Worm (Caenorhabditis elegans) whole organism, L4 larva: Measurements from ENCODE around the gene Y53F4B.11.

Source experiments
- F26F4.8 ChIP-seq: fragments of 200-800 bp; sonication (Bioruptor generic); conservative IDR thresholded peaks from 2 replicates; pipeline ENCODE4 v1.3.6; 2022; ENCODE audit warnings: missing genetic modification characterization, missing compliant biosample characterization
- F37D6.2 ChIP-seq: sonication (generic microtip); optimal IDR thresholded peaks from 2 replicates; lab custom pipeline; 2016; ENCODE audit warnings: mild to moderate bottlenecking, missing genetic modification characterization, missing compliant biosample characterization
- F49E8.2 ChIP-seq: sonication (generic microtip); optimal IDR thresholded peaks from 2 replicates; lab custom pipeline; 2016; ENCODE audit warnings: missing compliant biosample characterization, mild to moderate bottlenecking, missing genetic modification characterization, borderline replicate concordance
- R02D3.7 ChIP-seq: fragments of 150-350 bp; sonication (generic microtip); optimal IDR thresholded peaks from 3 replicates; lab custom pipeline; 2014; ENCODE audit warnings: missing biosample characterization, missing genetic modification characterization
- T20F7.1 ChIP-seq: fragments of 200-800 bp; sonication (Bioruptor generic); optimal IDR thresholded peaks from 2 replicates; lab custom pipeline; 2018; ENCODE audit warnings: mild to moderate bottlenecking, missing genetic modification characterization, missing compliant biosample characterization
- Y75B8A.6 ChIP-seq: fragments of 200-800 bp; sonication (Bioruptor generic); IDR thresholded peaks from 2 replicates; pipeline ENCODE4 v1.3.6; 2022; ENCODE audit warnings: missing genetic modification reagents, missing genetic modification characterization, missing compliant biosample characterization
- aly-2 ChIP-seq: sonication (generic microtip); optimal IDR thresholded peaks from 2 replicates; lab custom pipeline; 2018; ENCODE audit warnings: missing biosample characterization, missing genetic modification characterization
- ama-1 ChIP-seq: fragments of 150-350 bp; optimal IDR thresholded peaks from 2 replicates; lab custom pipeline; 2014; ENCODE audit warnings: inconsistent platforms, mixed read lengths
- attf-4 ChIP-seq: sonication (generic microtip); optimal IDR thresholded peaks from 3 replicates; lab custom pipeline; 2017; ENCODE audit warnings: missing biosample characterization, missing genetic modification characterization
- ceh-20 ChIP-seq: fragments of 200-800 bp; sonication (Bioruptor generic); IDR thresholded peaks from 2 replicates; pipeline ENCODE4 v1.3.6; 2022; ENCODE audit warnings: missing genetic modification reagents, missing genetic modification characterization, missing compliant biosample characterization
- ceh-28 ChIP-seq: fragments of 150-350 bp; optimal IDR thresholded peaks from 2 replicates; lab custom pipeline; 2014; ENCODE audit warnings: missing biosample characterization, missing genetic modification reagents, missing genetic modification characterization
- ceh-32 ChIP-seq: sonication (generic microtip); optimal IDR thresholded peaks from 2 replicates; lab custom pipeline; 2016; ENCODE audit warnings: mild to moderate bottlenecking, missing genetic modification characterization, missing compliant biosample characterization; ENCODE audit not compliant: poor library complexity
- ceh-44 ChIP-seq: fragments of 200-800 bp; sonication (Bioruptor generic); IDR thresholded peaks from 2 replicates; pipeline ENCODE4 v1.3.6; 2022; ENCODE audit warnings: missing genetic modification reagents, missing genetic modification characterization, missing compliant biosample characterization
- ceh-62 ChIP-seq: sonication (generic microtip); optimal IDR thresholded peaks from 2 replicates; lab custom pipeline; 2017; ENCODE audit warnings: missing biosample characterization, missing genetic modification characterization
- ceh-82 ChIP-seq: sonication (generic microtip); optimal IDR thresholded peaks from 2 replicates; lab custom pipeline; 2017; ENCODE audit warnings: missing biosample characterization, missing genetic modification characterization
- ces-1 ChIP-seq: fragments of 150-350 bp; sonication (generic microtip); optimal IDR thresholded peaks from 4 replicates; lab custom pipeline; 2014; ENCODE audit warnings: missing biosample characterization, missing genetic modification reagents, missing genetic modification characterization
- dmd-6 ChIP-seq: fragments of 200-800 bp; sonication (Bioruptor generic); IDR thresholded peaks from 2 replicates; pipeline ENCODE4 v1.3.6; 2022; ENCODE audit warnings: missing genetic modification reagents, missing genetic modification characterization, missing compliant biosample characterization
- dmd-8 ChIP-seq: fragments of 200-800 bp; sonication (Bioruptor generic); IDR thresholded peaks from 2 replicates; pipeline ENCODE4 v1.3.6; 2022; ENCODE audit warnings: missing genetic modification characterization, missing compliant biosample characterization
- dpl-1 ChIP-seq: fragments of 150-350 bp; optimal IDR thresholded peaks from 2 replicates; lab custom pipeline; 2014; ENCODE audit warnings: missing biosample characterization, missing genetic modification reagents, missing genetic modification characterization
- dve-1 ChIP-seq: sonication (generic microtip); optimal IDR thresholded peaks from 2 replicates; lab custom pipeline; 2017; ENCODE audit warnings: antibody characterized with exemption, mild to moderate bottlenecking, missing genetic modification characterization, missing compliant biosample characterization; ENCODE audit not compliant: insufficient read depth
- hlh-11 ChIP-seq: fragments of 200-800 bp; sonication (Bioruptor generic); optimal IDR thresholded peaks from 2 replicates; lab custom pipeline; 2018; ENCODE audit warnings: mild to moderate bottlenecking, missing genetic modification characterization, missing compliant biosample characterization
- hmg-1.1 ChIP-seq: fragments of 200-800 bp; sonication (Bioruptor generic); IDR thresholded peaks from 2 replicates; pipeline ENCODE4 v1.3.6; 2022; ENCODE audit warnings: missing genetic modification reagents, missing genetic modification characterization, missing compliant biosample characterization
- lin-38 ChIP-seq: fragments of 200-800 bp; sonication (Bioruptor generic); IDR thresholded peaks from 2 replicates; pipeline ENCODE4 v1.3.6; 2022; ENCODE audit warnings: missing genetic modification reagents, missing genetic modification characterization, missing compliant biosample characterization
- lin-39 ChIP-seq: fragments of 150-350 bp; optimal IDR thresholded peaks from 2 replicates; lab custom pipeline; 2014; ENCODE audit warnings: missing biosample characterization, missing genetic modification reagents, missing genetic modification characterization
- lsy-2 ChIP-seq, 2 experiments: fragments of 150-350 bp in 1 of 2; sonication (generic microtip) in 1 of 2; optimal IDR thresholded peaks; 2 replicates each; lab custom pipeline; 2014 to 2017; ENCODE audit warnings: missing biosample characterization in 2 of 2, missing genetic modification characterization in 2 of 2
- madf-5 ChIP-seq, 2 experiments: fragments of 200-800 bp; sonication (Bioruptor generic); IDR thresholded peaks; 2 replicates each; pipeline ENCODE4 v1.3.6; 2022; ENCODE audit warnings: missing compliant biosample characterization in 2 of 2, missing genetic modification characterization in 2 of 2
- madf-9 ChIP-seq: fragments of 200-800 bp; sonication (Bioruptor generic); conservative IDR thresholded peaks from 2 replicates; pipeline ENCODE4 v1.3.6; 2022; ENCODE audit warnings: missing genetic modification reagents, missing genetic modification characterization, missing compliant biosample characterization
- mdl-1 ChIP-seq, 2 experiments: fragments of 150-350 bp in 1 of 2; sonication (generic microtip) in 1 of 2; optimal IDR thresholded peaks; 2 replicates each; lab custom pipeline; 2014 to 2017; ENCODE audit warnings: missing biosample characterization in 2 of 2, missing genetic modification characterization in 2 of 2
- mes-2 ChIP-seq: sonication (generic microtip); optimal IDR thresholded peaks from 2 replicates; lab custom pipeline; 2016; ENCODE audit warnings: missing genotype, mild to moderate bottlenecking, missing genetic modification characterization, missing compliant biosample characterization; ENCODE audit not compliant: poor library complexity, severe bottlenecking
- nhr-10 ChIP-seq: fragments of 150-350 bp; optimal IDR thresholded peaks from 2 replicates; lab custom pipeline; 2014; ENCODE audit warnings: missing biosample characterization, missing genetic modification characterization
- nhr-237 ChIP-seq: sonication (generic microtip); optimal IDR thresholded peaks from 2 replicates; lab custom pipeline; 2017; ENCODE audit warnings: missing biosample characterization, missing genetic modification characterization
- nhr-25 ChIP-seq: sonication (generic microtip); optimal IDR thresholded peaks from 2 replicates; lab custom pipeline; 2017; ENCODE audit warnings: missing genetic modification characterization, mild to moderate bottlenecking, missing compliant biosample characterization, antibody characterized with exemption, moderate library complexity, borderline replicate concordance; ENCODE audit not compliant: insufficient read depth
- nhr-28 ChIP-seq: fragments of 150-350 bp; optimal IDR thresholded peaks from 2 replicates; lab custom pipeline; 2014; ENCODE audit warnings: missing biosample characterization, missing genetic modification characterization
- nhr-41 ChIP-seq: fragments of 200-800 bp; sonication (Bioruptor generic); IDR thresholded peaks from 2 replicates; pipeline ENCODE4 v1.3.6; 2022; ENCODE audit warnings: missing genetic modification reagents, missing genetic modification characterization, missing compliant biosample characterization
- nhr-48 ChIP-seq: sonication (generic microtip); optimal IDR thresholded peaks from 2 replicates; lab custom pipeline; 2016; ENCODE audit warnings: mild to moderate bottlenecking, missing genetic modification characterization, missing compliant biosample characterization
- nhr-6 ChIP-seq: fragments of 150-350 bp; optimal IDR thresholded peaks from 2 replicates; lab custom pipeline; 2014; ENCODE audit warnings: missing biosample characterization, missing genetic modification characterization
- nhr-77 ChIP-seq: fragments of 150-350 bp; optimal IDR thresholded peaks from 2 replicates; lab custom pipeline; 2014; ENCODE audit warnings: missing biosample characterization, missing genetic modification characterization
- pha-4 ChIP-seq, 2 experiments: fragments of 150-350 bp in 1 of 2; fragments of 200-800 bp in 1 of 2; sonication (Bioruptor generic) in 1 of 2; IDR thresholded peaks in 1 of 2; optimal IDR thresholded peaks in 1 of 2; 2 replicates each; pipeline versions ENCODE4 v1.3.6 to Lab custom; 2014 to 2022; ENCODE audit warnings: missing genetic modification characterization in 2 of 2, missing genetic modification reagents in 2 of 2, missing biosample characterization in 1 of 2, missing compliant biosample characterization in 1 of 2
- pqm-1 ChIP-seq: sonication (generic microtip); optimal IDR thresholded peaks from 2 replicates; lab custom pipeline; 2017; ENCODE audit warnings: missing biosample characterization, missing genetic modification characterization
- snpc-4 ChIP-seq: fragments of 150-350 bp; optimal IDR thresholded peaks from 2 replicates; lab custom pipeline; 2014; ENCODE audit warnings: missing biosample characterization, missing genetic modification characterization
- tag-97 ChIP-seq: fragments of 200-800 bp; sonication (Bioruptor generic); IDR thresholded peaks from 2 replicates; pipeline ENCODE4 v1.3.6; 2022; ENCODE audit warnings: missing genetic modification characterization, missing compliant biosample characterization
- tra-1 ChIP-seq: fragments of 200-800 bp; sonication (Bioruptor generic); IDR thresholded peaks from 2 replicates; pipeline ENCODE4 v1.3.6; 2022; ENCODE audit warnings: missing genetic modification reagents, missing genetic modification characterization, missing compliant biosample characterization
- unc-130 ChIP-seq: sonication (generic microtip); optimal IDR thresholded peaks from 2 replicates; lab custom pipeline; 2016; ENCODE audit warnings: missing genetic modification reagents, missing genetic modification characterization, missing compliant biosample characterization
- unc-39 ChIP-seq: sonication (generic microtip); optimal IDR thresholded peaks from 2 replicates; lab custom pipeline; 2017; ENCODE audit warnings: missing biosample characterization, missing genetic modification characterization
- vab-7 ChIP-seq: fragments of 200-800 bp; sonication (Bioruptor generic); IDR thresholded peaks from 2 replicates; pipeline ENCODE4 v1.3.6; 2022; ENCODE audit warnings: missing genetic modification reagents, missing genetic modification characterization, missing compliant biosample characterization
- zag-1 ChIP-seq: fragments of 150-350 bp; optimal IDR thresholded peaks from 2 replicates; lab custom pipeline; 2014; ENCODE audit warnings: missing biosample characterization, missing genetic modification characterization
- zip-11 ChIP-seq: fragments of 200-800 bp; sonication (Bioruptor generic); IDR thresholded peaks from 2 replicates; pipeline ENCODE4 v1.3.6; 2022; ENCODE audit warnings: missing genetic modification characterization, missing compliant biosample characterization
- zip-2 ChIP-seq: fragments of 150-350 bp; optimal IDR thresholded peaks from 2 replicates; lab custom pipeline; 2014; ENCODE audit warnings: missing biosample characterization, missing genetic modification characterization
- ztf-11 ChIP-seq: fragments of 150-350 bp; optimal IDR thresholded peaks from 2 replicates; lab custom pipeline; 2014; ENCODE audit warnings: missing biosample characterization, missing genetic modification characterization

The Y53F4B.11 gene

DNA sequence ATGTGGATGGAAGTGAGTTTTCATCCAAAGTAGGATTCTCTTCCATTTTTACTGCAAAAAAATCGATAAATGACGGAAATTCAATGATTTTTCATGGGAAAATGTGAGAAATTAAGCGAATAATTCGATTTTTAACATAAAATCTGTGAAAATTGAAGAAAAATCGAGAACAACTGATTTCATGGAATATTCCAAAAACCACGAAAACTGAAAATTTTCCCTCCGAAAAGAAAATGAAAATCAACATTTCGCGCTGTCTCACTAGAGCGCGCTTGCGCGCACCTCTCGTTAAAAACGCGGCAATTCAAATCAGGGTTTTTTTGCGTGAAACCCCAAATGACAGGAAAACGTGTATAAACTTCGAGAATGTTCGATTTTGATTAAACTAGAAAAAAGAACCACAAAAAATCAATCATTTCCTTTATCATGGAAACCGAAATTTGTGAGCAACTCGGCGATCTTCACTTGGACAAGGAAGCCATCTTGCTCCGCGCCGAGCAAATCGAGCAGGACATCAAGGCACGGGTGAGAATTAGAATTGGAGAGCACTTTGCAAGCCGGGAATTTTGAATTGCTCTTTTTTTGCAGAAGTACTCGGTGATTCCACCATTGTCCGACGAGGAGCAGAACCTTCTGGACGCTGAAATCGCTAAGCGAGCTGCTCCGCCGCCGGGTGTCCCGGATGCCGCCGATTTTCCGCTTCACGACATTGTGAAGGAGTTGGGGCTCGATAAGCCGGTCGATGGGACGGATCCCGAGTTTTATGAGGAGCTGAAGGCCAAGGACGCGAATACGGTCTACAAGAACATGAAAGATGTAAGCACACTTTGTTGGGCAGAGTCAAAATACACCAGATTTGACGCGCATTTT is at the start of gene Y53F4B.11, which contains the start of gene Y53F4B.9 (continued):
- TF ChIP-seq unc-130 (GFP tag; lab: Kevin White, UChicago) (peak; percentile 73), nhr-237 (no peak), aly-2 (no peak), dpl-1 (GFP tag; lab: Kevin White, UChicago) (peak; percentile 99), T20F7.1 (GFP tag; lab: Kevin White, UChicago) (no peak), dmd-6 (peak; percentile 37; the same call in 1 of the 2 replicates), R02D3.7 (tag; lab: Kevin White, UChicago) (no peak), ceh-20 (GFP tag; lab: Robert Waterston, UW) (peak; percentile 27; the same call in 1 of the 2 replicates), zip-2 (tag; lab: Kevin White, UChicago) (no peak), nhr-10 (no peak), ceh-28 (no peak), lin-39 (tag; lab: Kevin White, UChicago) (no peak), ztf-11 (tag; lab: Kevin White, UChicago) (no peak), pqm-1 (tag; lab: Kevin White, UChicago) (no peak), zip-11 (GFP tag; lab: Robert Waterston, UW) (no peak), lin-38 (peak; percentile 99), tra-1 (GFP tag; lab: Robert Waterston, UW) (no peak), nhr-25 (no peak), dve-1 (tag; lab: Kevin White, UChicago) (no peak), lsy-2 (tag; optimal IDR thresholded peaks at IDR 0.05; lab: Kevin White, UChicago) (peak; percentile 36 to 86), F49E8.2 (tag; lab: Kevin White, UChicago) (peak; percentile 53), mdl-1 (tag; optimal IDR thresholded peaks at IDR 0.05; lab: Kevin White, UChicago) (no peak), ceh-44 (GFP tag; lab: Robert Waterston, UW) (no peak), ces-1 (GFP tag; lab: Kevin White, UChicago) (no peak), Y75B8A.6 (GFP tag; lab: Robert Waterston, UW) (no peak), unc-39 (tag; lab: Kevin White, UChicago) (no peak), madf-5 (GFP tag; IDR thresholded peaks at IDR 0.05; lab: Robert Waterston, UW) (no peak), F37D6.2 (no peak), nhr-28 (tag; lab: Kevin White, UChicago) (peak; percentile 57), ceh-62 (tag; lab: Kevin White, UChicago) (no peak), hmg-1.1 (GFP tag; lab: Robert Waterston, UW) (peak; percentile 79), pha-4 (GFP tag; IDR thresholded peaks at IDR 0.05; lab: Robert Waterston, UW) (no peak), pha-4 (tag; optimal IDR thresholded peaks at IDR 0.05; lab: Kevin White, UChicago) (peak; percentile 6), tag-97 (GFP tag; lab: Robert Waterston, UW) (no peak), snpc-4 (tag; lab: Kevin White, UChicago) (peak; percentile 42), zag-1 (tag; lab: Kevin White, UChicago) (no peak), dmd-8 (GFP tag; lab: Robert Waterston, UW) (no peak), nhr-41 (GFP tag; lab: Robert Waterston, UW) (no peak), vab-7 (GFP tag; lab: Robert Waterston, UW) (0 out of 2 replicates have a peak, but pooled peaks have one; percentile 29), F26F4.8 (no peak), attf-4 (tag; lab: Kevin White, UChicago) (no peak), madf-9 (GFP tag; lab: Robert Waterston, UW) (peak; percentile 69), mes-2 (tag; lab: Kevin White, UChicago) (peak; percentile 87), nhr-77 (tag; lab: Kevin White, UChicago) (peak; percentile 94), ceh-32 (no peak), hlh-11 (tag; lab: Kevin White, UChicago) (peak; percentile 22), nhr-48 (tag; lab: Kevin White, UChicago) (no peak), nhr-6 (tag; lab: Kevin White, UChicago) (peak; percentile 29), ceh-82 (no peak), ama-1 (lab: Kevin White, UChicago) (peak; percentile 55)
